Worm (Caenorhabditis elegans): Measurements from ENCODE around the gene Y105C5A.1272.
A peak's percentile ranks its signal among the peaks of the same experiment; 100 is the strongest.
"Not testable (repeated sequence)": the region's sequence is repeated elsewhere in the genome, so short reads cannot be mapped to it uniquely, and the experiment has no call there.

Y105C5A.1272 gene

DNA sequence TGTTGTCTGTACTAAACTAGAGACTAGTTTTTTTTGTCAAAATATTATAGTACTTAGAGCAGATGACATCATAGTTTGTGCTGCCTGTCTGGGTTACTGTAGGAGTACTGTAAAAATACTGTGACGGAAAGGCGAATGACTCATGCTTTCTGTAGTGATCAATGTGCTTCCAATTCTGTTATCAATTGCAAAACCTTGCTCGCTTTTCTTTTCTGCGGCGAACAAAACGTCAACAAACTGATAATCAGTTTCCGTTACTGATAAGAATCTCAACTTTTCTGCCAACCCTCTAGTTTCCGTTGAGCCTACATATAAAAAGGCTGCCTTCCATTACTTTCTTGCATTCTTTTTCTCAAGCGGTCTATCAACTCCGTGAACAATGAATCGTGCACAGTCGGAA lies 5.9 kb upstream of the Y105C5A.1272 start, which contains the start of gene Y105C5A.13 (continued):
- TF ChIP-seq F26F4.8 (GFP tag; conservative IDR thresholded peaks at IDR 0.05), result no peak
- TF ChIP-seq pqm-1 (tag; optimal IDR thresholded peaks at IDR 0.05), result peak; percentile 88
- no peak for TF ChIP-seq nhr-42 (GFP tag; IDR thresholded peaks at IDR 0.05)
- no peak for TF ChIP-seq nhr-48 (tag; optimal IDR thresholded peaks at IDR 0.05)
- no peak for TF ChIP-seq F10B5.3 (tag; optimal IDR thresholded peaks at IDR 0.05)
- TF ChIP-seq nhr-11 (tag; optimal IDR thresholded peaks at IDR 0.05), result no peak
- no peak for TF ChIP-seq lsy-2 (tag; optimal IDR thresholded peaks at IDR 0.05)
- TF ChIP-seq snpc-4 (tag; optimal IDR thresholded peaks at IDR 0.05), result no peak
- no peak for TF ChIP-seq ctbp-1 (GFP tag; IDR thresholded peaks at IDR 0.05)
- no peak for TF ChIP-seq gei-8 (GFP tag; optimal IDR thresholded peaks at IDR 0.05)
- TF ChIP-seq ZK546.5 (tag; optimal IDR thresholded peaks at IDR 0.05), result no peak
- TF ChIP-seq mdl-1 (tag; optimal IDR thresholded peaks at IDR 0.05), result no peak
- TF ChIP-seq tra-1 (GFP tag; IDR thresholded peaks at IDR 0.05), result no peak
- no peak for TF ChIP-seq Y48G9A.11 (GFP tag; IDR thresholded peaks at IDR 0.05)
- TF ChIP-seq lin-15B (tag; optimal IDR thresholded peaks at IDR 0.05), result no peak
- TF ChIP-seq F49E8.2 (tag; optimal IDR thresholded peaks at IDR 0.05; ENCODE audit: borderline replicate concordance), result no peak
- no peak for TF ChIP-seq duxl-1 (tag; optimal IDR thresholded peaks at IDR 0.05; ENCODE audit: poor library complexity)
- peak; percentile 39 for TF ChIP-seq hlh-11 (tag; optimal IDR thresholded peaks at IDR 0.05)
- no peak for TF ChIP-seq zip-11 (GFP tag; IDR thresholded peaks at IDR 0.05)
- no peak for TF ChIP-seq egl-43 (GFP tag; IDR thresholded peaks at IDR 0.05)
- TF ChIP-seq lir-3 (tag; optimal IDR thresholded peaks at IDR 0.05), result no peak
- TF ChIP-seq ztf-7 (tag; optimal IDR thresholded peaks at IDR 0.05), result no peak
- TF ChIP-seq lin-38 (GFP tag; IDR thresholded peaks at IDR 0.05), result no peak
- no peak for TF ChIP-seq madf-5 (GFP tag; IDR thresholded peaks at IDR 0.05)
- TF ChIP-seq daf-16 (GFP tag; optimal IDR thresholded peaks at IDR 0.05), result no peak
- peak; percentile 58 for TF ChIP-seq daf-16 (tag; optimal IDR thresholded peaks at IDR 0.05)
- TF ChIP-seq F44E2.7 (GFP tag; IDR thresholded peaks at IDR 0.05), result no peak
- no peak for TF ChIP-seq spr-1 (tag; optimal IDR thresholded peaks at IDR 0.05)
- no peak for TF ChIP-seq ceh-62 (tag; optimal IDR thresholded peaks at IDR 0.05)
- no peak for TF ChIP-seq hlh-30 (tag; optimal IDR thresholded peaks at IDR 0.05; ENCODE audit: insufficient read depth)
- TF ChIP-seq ztf-11 (tag; optimal IDR thresholded peaks at IDR 0.05), result no peak

- TF ChIP-seq daf-12, mep-1, nhr-6 (tag; optimal IDR thresholded peaks at IDR 0.05): not testable (repeated sequence)
These were observed 5.1 kb upstream of the Y105C5A.1272 start, which contains the start of gene Y105C5A.12 for ce11 chrIV:15641699-15642098. TSS of gene Y105C5A.12 (minus strand) at chrIV:15641799.

- no peak for TF ChIP-seq tag-97 (GFP tag; IDR thresholded peaks at IDR 0.05)
- no peak for TF ChIP-seq nhr-237 (tag; optimal IDR thresholded peaks at IDR 0.05)
- TF ChIP-seq pha-4 (GFP tag; IDR thresholded peaks at IDR 0.05), result no peak
- TF ChIP-seq pha-4 (tag; optimal IDR thresholded peaks at IDR 0.05), result no peak
- TF ChIP-seq hmg-1.1 (GFP tag; IDR thresholded peaks at IDR 0.05), result peak; percentile 7; the same call in 1 of the 2 replicates
- TF ChIP-seq mdt-29 (GFP tag; IDR thresholded peaks at IDR 0.05), result no peak
- TF ChIP-seq lim-7 (GFP tag; IDR thresholded peaks at IDR 0.05), result no peak
- TF ChIP-seq F37D6.2 (tag; optimal IDR thresholded peaks at IDR 0.05), result no peak
- no peak for TF ChIP-seq lin-29 (GFP tag; IDR thresholded peaks at IDR 0.05)
- TF ChIP-seq dpl-1 (GFP tag; optimal IDR thresholded peaks at IDR 0.05), result no peak
- no peak for TF ChIP-seq Y5F2A.4 (GFP tag; optimal IDR thresholded peaks at IDR 0.05)
- no peak for TF ChIP-seq lin-38 (GFP tag; IDR thresholded peaks at IDR 0.05)
- TF ChIP-seq snpc-4 (tag; optimal IDR thresholded peaks at IDR 0.05), result no peak
- TF ChIP-seq zag-1 (tag; optimal IDR thresholded peaks at IDR 0.05), result no peak
- TF ChIP-seq ama-1 (optimal IDR thresholded peaks at IDR 0.05), result no peak
- TF ChIP-seq duxl-1 (tag; optimal IDR thresholded peaks at IDR 0.05; ENCODE audit: poor library complexity), result peak; percentile 60
These were observed 1.5 kb downstream of the Y105C5A.1272 start for ce11 chrIV:15648245-15648644.
